Worm (Caenorhabditis elegans): ENCODE data around the gene dnsn-1.

DNA sequence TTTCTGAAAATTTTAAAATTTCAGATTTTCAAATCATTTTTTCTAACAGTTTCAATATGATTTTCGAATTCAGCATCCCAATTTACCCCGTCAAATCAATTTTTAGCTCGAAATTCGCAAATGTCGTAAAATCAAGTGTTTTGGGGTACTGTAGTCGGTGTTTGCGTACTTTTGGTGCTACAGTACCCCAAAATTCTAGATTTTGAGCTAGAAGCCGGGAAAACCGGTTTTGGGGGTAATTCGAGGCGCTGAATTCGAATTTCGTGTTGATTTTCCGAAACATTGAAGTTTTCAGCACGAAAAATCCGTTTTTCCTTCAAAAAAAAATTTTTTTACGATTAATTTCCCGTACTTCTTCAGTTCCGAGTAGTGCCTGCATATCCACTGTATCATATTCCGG, 45.6 kb upstream of the dnsn-1 start:
- TF ChIP-seq klf-2 (GFP tag; conservative IDR thresholded peaks at IDR 0.05) (no peak), ztf-23 (GFP tag; IDR thresholded peaks at IDR 0.05) (no peak), ref-1 (GFP tag; conservative IDR thresholded peaks at IDR 0.05) (no peak), med-1 (GFP tag; optimal IDR thresholded peaks at IDR 0.05; ENCODE audit: insufficient read depth) (no peak), ztf-29 (GFP tag; IDR thresholded peaks at IDR 0.05) (no peak), tab-1 (GFP tag; IDR thresholded peaks at IDR 0.05) (no peak), T22C8.4 (GFP tag; IDR thresholded peaks at IDR 0.05) (no peak), cog-1 (tag; optimal IDR thresholded peaks at IDR 0.05) (no peak)

Measured in whole organism, midembryonic.